Fruit fly (Drosophila melanogaster): ENCODE measurements around the gene mkg-p.

The mkg-p gene

dm6 chr3L:8440771-8441549 lies 35.9 kb upstream of the mkg-p start:
- TF ChIP-seq CTCF (optimal IDR thresholded peaks at IDR 0.05) (no peak), CG8478 (optimal IDR thresholded peaks at IDR 0.05) (no peak)

dm6 chr3L:8440079-8440478 lies 35.0 kb upstream of the mkg-p start:
- TF ChIP-seq CTCF (optimal IDR thresholded peaks at IDR 0.05) = no peak
- no peak for TF ChIP-seq CG8478 (optimal IDR thresholded peaks at IDR 0.05)

- TF ChIP-seq CG8478 (optimal IDR thresholded peaks at IDR 0.05) = no peak
- TF ChIP-seq CTCF (optimal IDR thresholded peaks at IDR 0.05) = no peak
Observed at dm6 chr3L:8437583-8437982, 32.5 kb upstream of the mkg-p start.

dm6 chr3L:8424831-8425336 lies 19.8 kb upstream of the mkg-p start, which contains the start of gene Cbl:
Cbl (plus strand) TSS chr3L:8424954.
- no peak for TF ChIP-seq CG8478 (optimal IDR thresholded peaks at IDR 0.05)
- TF ChIP-seq CTCF (optimal IDR thresholded peaks at IDR 0.05) = peak in 1 of 2 experiments; percentile 28

- TF ChIP-seq CTCF (optimal IDR thresholded peaks at IDR 0.05) = no peak
- no peak for TF ChIP-seq CG8478 (optimal IDR thresholded peaks at IDR 0.05)
Observed at dm6 chr3L:8423156-8423555, 18.1 kb upstream of the mkg-p start.

dm6 chr3L:8421808-8422586 lies 16.9 kb upstream of the mkg-p start, which contains the start of gene CG32354:
CG32354 (minus strand) TSS chr3L:8422205.
- no peak for TF ChIP-seq CTCF (optimal IDR thresholded peaks at IDR 0.05)
- TF ChIP-seq CG8478 (optimal IDR thresholded peaks at IDR 0.05) = no peak

dm6 chr3L:8421361-8421760 lies 16.3 kb upstream of the mkg-p start:
- no peak for TF ChIP-seq CTCF (optimal IDR thresholded peaks at IDR 0.05)
- no peak for TF ChIP-seq CG8478 (optimal IDR thresholded peaks at IDR 0.05)

dm6 chr3L:8419622-8420176 lies 14.6 kb upstream of the mkg-p start:
- TF ChIP-seq CG8478 (optimal IDR thresholded peaks at IDR 0.05) (no peak), CTCF (optimal IDR thresholded peaks at IDR 0.05) (no peak)

dm6 chr3L:8418984-8419383 lies 13.9 kb upstream of the mkg-p start:
- no peak for TF ChIP-seq CG8478 (optimal IDR thresholded peaks at IDR 0.05)
- TF ChIP-seq CTCF (optimal IDR thresholded peaks at IDR 0.05) = no peak

- TF ChIP-seq CTCF (optimal IDR thresholded peaks at IDR 0.05) = no peak
- TF ChIP-seq CG8478 (optimal IDR thresholded peaks at IDR 0.05) = no peak
Observed at dm6 chr3L:8412725-8413124, 7.6 kb upstream of the mkg-p start, which contains the start of the genes Oseg1 and mtrm. Oseg1 (minus strand) TSS chr3L:8412825. mtrm (plus strand) TSS chr3L:8413012.

dm6 chr3L:8411439-8411897 lies 6.4 kb upstream of the mkg-p start, which contains the start of gene Exo70:
Exo70 (plus strand) TSS chr3L:8411851.
- TF ChIP-seq CTCF (optimal IDR thresholded peaks at IDR 0.05) (no peak), CG8478 (optimal IDR thresholded peaks at IDR 0.05) (no peak)

- TF ChIP-seq CG8478 (optimal IDR thresholded peaks at IDR 0.05) (no peak), CTCF (optimal IDR thresholded peaks at IDR 0.05) (no peak)
Observed at dm6 chr3L:8398763-8399445, 6.2 kb downstream of the mkg-p start.

- TF ChIP-seq CTCF (optimal IDR thresholded peaks at IDR 0.05) = no peak
- TF ChIP-seq CG8478 (optimal IDR thresholded peaks at IDR 0.05) = no peak
Observed at dm6 chr3L:8396187-8396586, 8.9 kb downstream of the mkg-p start.

- no peak for TF ChIP-seq CTCF (optimal IDR thresholded peaks at IDR 0.05)
- TF ChIP-seq CG8478 (optimal IDR thresholded peaks at IDR 0.05) = no peak
Observed at dm6 chr3L:8395630-8396168, 9.4 kb downstream of the mkg-p start, which contains the start of gene CG7120. CG7120 (plus strand) TSS chr3L:8396000.
